Fruit fly (Drosophila melanogaster) whole organism, embryonic: ENCODE data around the gene tmod.

ENCODE experiments used
- Awh ChIP-seq: fragments of 200-800 bp; sonication (Bioruptor generic); IDR thresholded peaks from 2 replicates; pipeline ENCODE4, ENCODE4 v1.3.6; 2022; ENCODE audit warnings: missing biosample characterization, missing genetic modification characterization
- Blimp-1 ChIP-seq: fragments of 200-800 bp; sonication (Bioruptor generic); optimal IDR thresholded peaks from 3 replicates; lab custom pipeline; 2018; ENCODE audit warnings: missing biosample characterization, missing genetic modification characterization, mild to moderate bottlenecking, moderate library complexity, missing genetic modification reagents
- CG10654 ChIP-seq: fragments of 200-800 bp; sonication (Bioruptor generic); optimal IDR thresholded peaks from 2 replicates; lab custom pipeline; 2016; ENCODE audit warnings: missing biosample characterization, missing genetic modification characterization
- CG11695 ChIP-seq: fragments of 200-800 bp; sonication (Bioruptor generic); IDR thresholded peaks from 3 replicates; pipeline ENCODE4 v1.3.6; 2022; ENCODE audit warnings: missing biosample characterization, missing genetic modification characterization
- CG11723 ChIP-seq: fragments of 200-800 bp; sonication (Bioruptor generic); optimal IDR thresholded peaks from 2 replicates; lab custom pipeline; 2017; ENCODE audit warnings: missing biosample characterization, mild to moderate bottlenecking, missing genetic modification characterization
- CG12104 ChIP-seq: fragments of 200-800 bp; sonication (Bioruptor generic); optimal IDR thresholded peaks from 3 replicates; lab custom pipeline; 2016; ENCODE audit warnings: missing biosample characterization, missing genetic modification characterization
- CG1233 ChIP-seq: fragments of 200-800 bp; sonication (Bioruptor generic); optimal IDR thresholded peaks from 4 replicates; lab custom pipeline; 2018; ENCODE audit warnings: missing biosample characterization, mild to moderate bottlenecking, missing genetic modification characterization
- CG13296 ChIP-seq: fragments of 200-800 bp; sonication (Bioruptor generic); optimal IDR thresholded peaks from 3 replicates; lab custom pipeline; 2018; ENCODE audit warnings: missing biosample characterization, mild to moderate bottlenecking, missing genetic modification characterization
- CG17328 ChIP-seq: fragments of 200-800 bp; sonication (Bioruptor generic); IDR thresholded peaks from 2 replicates; pipeline ENCODE4 v1.3.6; 2022; ENCODE audit warnings: missing biosample characterization, missing genetic modification characterization
- CG17359 ChIP-seq: fragments of 200-800 bp; sonication (Bioruptor generic); optimal IDR thresholded peaks from 3 replicates; lab custom pipeline; 2018; ENCODE audit warnings: missing biosample characterization, mild to moderate bottlenecking, missing genetic modification characterization, moderate library complexity
- CG2712 ChIP-seq: fragments of 200-800 bp; optimal IDR thresholded peaks from 3 replicates; lab custom pipeline; 2019; ENCODE audit warnings: missing biosample characterization, mild to moderate bottlenecking, missing genetic modification characterization, moderate library complexity
- CG30403 ChIP-seq: fragments of 200-800 bp; sonication (Bioruptor generic); optimal IDR thresholded peaks from 3 replicates; lab custom pipeline; 2016; ENCODE audit warnings: missing biosample characterization, missing genetic modification characterization
- CG30431 ChIP-seq: fragments of 200-800 bp; sonication (Bioruptor generic); optimal IDR thresholded peaks from 2 replicates; lab custom pipeline; 2017; ENCODE audit warnings: missing biosample characterization, missing genetic modification characterization
- CG31224 ChIP-seq: fragments of 200-800 bp; sonication (Bioruptor generic); IDR thresholded peaks from 2 replicates; pipeline ENCODE4 v1.3.6; 2022; ENCODE audit warnings: missing biosample characterization, missing genetic modification characterization
- CG32532 ChIP-seq: fragments of 200-800 bp; sonication (Bioruptor generic); IDR thresholded peaks from 2 replicates; pipeline ENCODE4 v1.3.6; 2022; ENCODE audit warnings: missing biosample characterization, missing genetic modification characterization
- CG34224 ChIP-seq: fragments of 200-800 bp; sonication (Bioruptor generic); IDR thresholded peaks from 3 replicates; pipeline ENCODE4 v1.3.6; 2022; ENCODE audit warnings: missing biosample characterization, missing genetic modification characterization; ENCODE audit not compliant: partially characterized antibody
- CG6654 ChIP-seq: fragments of 200-800 bp; sonication (Bioruptor generic); optimal IDR thresholded peaks from 2 replicates; lab custom pipeline; 2017; ENCODE audit warnings: missing biosample characterization, mild to moderate bottlenecking, missing genetic modification characterization
- CG6791 ChIP-seq: fragments of 200-800 bp; sonication (Bioruptor generic); IDR thresholded peaks from 3 replicates; pipeline ENCODE4 v1.3.6; 2022; ENCODE audit warnings: missing biosample characterization, missing genetic modification characterization; ENCODE audit not compliant: partially characterized antibody
- CG7271 ChIP-seq: fragments of 200-800 bp; sonication (Bioruptor generic); optimal IDR thresholded peaks from 2 replicates; lab custom pipeline; 2018; ENCODE audit warnings: missing biosample characterization, mild to moderate bottlenecking, missing genetic modification characterization, moderate library complexity
- CG7839 ChIP-seq: fragments of 200-800 bp; sonication (Bioruptor generic); optimal IDR thresholded peaks from 3 replicates; lab custom pipeline; 2018; ENCODE audit warnings: missing biosample characterization, mild to moderate bottlenecking, missing genetic modification characterization, moderate library complexity
- CG8089 ChIP-seq: fragments of 200-800 bp; sonication (Bioruptor generic); optimal IDR thresholded peaks from 3 replicates; lab custom pipeline; 2016; ENCODE audit warnings: missing biosample characterization, missing genetic modification characterization
- D19A ChIP-seq: fragments of 200-800 bp; optimal IDR thresholded peaks from 3 replicates; lab custom pipeline; 2019; ENCODE audit warnings: missing biosample characterization, mild to moderate bottlenecking, missing genetic modification characterization, moderate library complexity
- Dad ChIP-seq: fragments of 200-800 bp; sonication (Bioruptor generic); optimal IDR thresholded peaks from 3 replicates; lab custom pipeline; 2016; ENCODE audit warnings: missing biosample characterization, missing genetic modification characterization
- E2f1 ChIP-seq: fragments of 200-800 bp; sonication (Bioruptor generic); IDR thresholded peaks from 2 replicates; pipeline ENCODE4 v1.3.6; 2022; ENCODE audit warnings: missing biosample characterization, missing genetic modification characterization
- Ets97D ChIP-seq: fragments of 200-800 bp; sonication (Bioruptor generic); optimal IDR thresholded peaks from 3 replicates; lab custom pipeline; 2016; ENCODE audit warnings: missing biosample characterization, missing genetic modification characterization
- Hmr ChIP-seq: fragments of 200-800 bp; sonication (Bioruptor generic); optimal IDR thresholded peaks from 3 replicates; lab custom pipeline; 2017; ENCODE audit warnings: mild to moderate bottlenecking, missing biosample characterization, missing genetic modification reagents, missing genetic modification characterization
- Lim3 ChIP-seq: fragments of 200-800 bp; sonication (Bioruptor generic); IDR thresholded peaks from 2 replicates; pipeline ENCODE4 v1.3.6; 2022; ENCODE audit warnings: missing biosample characterization, missing genetic modification characterization
- MTF-1 ChIP-seq: fragments of 200-800 bp; sonication (Bioruptor generic); optimal IDR thresholded peaks from 2 replicates; lab custom pipeline; 2018; ENCODE audit warnings: missing biosample characterization, mild to moderate bottlenecking, missing genetic modification characterization, borderline replicate concordance
- Meics ChIP-seq: fragments of 200-800 bp; sonication (Bioruptor generic); optimal IDR thresholded peaks from 2 replicates; lab custom pipeline; 2017; ENCODE audit warnings: missing biosample characterization, mild to moderate bottlenecking, missing genetic modification characterization
- Six4 ChIP-seq: fragments of 200-800 bp; sonication (Bioruptor generic); optimal IDR thresholded peaks from 2 replicates; lab custom pipeline; 2016; ENCODE audit warnings: missing biosample characterization, missing genetic modification characterization
- Sry-δ ChIP-seq: fragments of 200-800 bp; sonication (Bioruptor generic); optimal IDR thresholded peaks from 2 replicates; lab custom pipeline; 2016; ENCODE audit warnings: missing biosample characterization, missing genetic modification characterization
- bsh ChIP-seq, 2 experiments: fragments of 200-800 bp; sonication (Bioruptor generic); optimal IDR thresholded peaks; 2 replicates each; lab custom pipeline; 2017 to 2018; ENCODE audit warnings: mild to moderate bottlenecking in 2 of 2, missing biosample characterization in 2 of 2, missing genetic modification characterization in 2 of 2, moderate library complexity in 1 of 2
- chif ChIP-seq, 2 experiments: fragments of 200-800 bp; sonication (Bioruptor generic); optimal IDR thresholded peaks; 3 replicates each; lab custom pipeline; 2016; ENCODE audit warnings: missing biosample characterization in 2 of 2, missing genetic modification characterization in 2 of 2
- dmrt99B ChIP-seq: fragments of 200-800 bp; sonication (Bioruptor generic); optimal IDR thresholded peaks from 2 replicates; lab custom pipeline; 2018; ENCODE audit warnings: missing biosample characterization, mild to moderate bottlenecking, missing genetic modification characterization, moderate library complexity
- eyg ChIP-seq: fragments of 200-800 bp; sonication (Bioruptor generic); optimal IDR thresholded peaks from 3 replicates; lab custom pipeline; 2016; ENCODE audit warnings: missing biosample characterization, missing genetic modification characterization
- grau ChIP-seq: fragments of 200-800 bp; optimal IDR thresholded peaks from 3 replicates; lab custom pipeline; 2019; ENCODE audit warnings: missing biosample characterization, mild to moderate bottlenecking, missing genetic modification characterization, moderate library complexity
- hb ChIP-seq: fragments of 200-800 bp; sonication (Bioruptor generic); IDR thresholded peaks from 3 replicates; pipeline ENCODE4 v1.3.6; 2022; ENCODE audit warnings: missing biosample characterization, missing genetic modification characterization; ENCODE audit not compliant: partially characterized antibody
- hbn ChIP-seq: fragments of 200-800 bp; sonication (Bioruptor generic); IDR thresholded peaks from 2 replicates; pipeline ENCODE4 v1.3.6; 2022; ENCODE audit warnings: missing biosample characterization, missing genetic modification characterization; ENCODE audit not compliant: partially characterized antibody
- insv ChIP-seq, 2 experiments: fragments of 200-800 bp; sonication (Bioruptor generic); optimal IDR thresholded peaks; 3 replicates each; lab custom pipeline; 2016 to 2018; ENCODE audit warnings: missing biosample characterization in 2 of 2, missing genetic modification characterization in 2 of 2
- kah ChIP-seq: fragments of 200-800 bp; sonication (Bioruptor generic); optimal IDR thresholded peaks from 2 replicates; lab custom pipeline; 2018; ENCODE audit warnings: missing biosample characterization, mild to moderate bottlenecking, missing genetic modification characterization
- lbe ChIP-seq: fragments of 200-800 bp; sonication (Bioruptor generic); optimal IDR thresholded peaks from 2 replicates; lab custom pipeline; 2016; ENCODE audit warnings: missing biosample characterization, mild to moderate bottlenecking, missing genetic modification characterization
- oc ChIP-seq: fragments of 200-800 bp; sonication (Bioruptor generic); optimal IDR thresholded peaks from 2 replicates; lab custom pipeline; 2018; ENCODE audit warnings: missing biosample characterization, mild to moderate bottlenecking, missing genetic modification characterization, moderate library complexity
- sisA ChIP-seq: fragments of 200-800 bp; sonication (Bioruptor generic); IDR thresholded peaks from 2 replicates; pipeline ENCODE4 v1.3.6; 2022; ENCODE audit warnings: missing biosample characterization, missing genetic modification characterization
- so ChIP-seq: fragments of 200-800 bp; sonication (Bioruptor generic); IDR thresholded peaks from 3 replicates; pipeline ENCODE4 v1.3.6; 2022; ENCODE audit warnings: missing biosample characterization, missing genetic modification characterization
- sr ChIP-seq: fragments of 200-800 bp; sonication (Bioruptor generic); IDR thresholded peaks from 3 replicates; pipeline ENCODE4 v1.3.6; 2022; ENCODE audit warnings: missing biosample characterization, missing genetic modification characterization
- twi ChIP-seq: fragments of 200-800 bp; optimal IDR thresholded peaks from 2 replicates; lab custom pipeline; 2019; ENCODE audit warnings: missing biosample characterization, mild to moderate bottlenecking, missing genetic modification characterization, moderate library complexity
- zf30C ChIP-seq: fragments of 200-800 bp; sonication (Bioruptor generic); optimal IDR thresholded peaks from 3 replicates; lab custom pipeline; 2018; ENCODE audit warnings: missing biosample characterization, mild to moderate bottlenecking, missing genetic modification characterization
- zfh2 ChIP-seq: fragments of 200-800 bp; sonication (Bioruptor generic); optimal IDR thresholded peaks from 2 replicates; lab custom pipeline; 2016; ENCODE audit warnings: missing biosample characterization, missing genetic modification characterization

tmod gene

DNA sequence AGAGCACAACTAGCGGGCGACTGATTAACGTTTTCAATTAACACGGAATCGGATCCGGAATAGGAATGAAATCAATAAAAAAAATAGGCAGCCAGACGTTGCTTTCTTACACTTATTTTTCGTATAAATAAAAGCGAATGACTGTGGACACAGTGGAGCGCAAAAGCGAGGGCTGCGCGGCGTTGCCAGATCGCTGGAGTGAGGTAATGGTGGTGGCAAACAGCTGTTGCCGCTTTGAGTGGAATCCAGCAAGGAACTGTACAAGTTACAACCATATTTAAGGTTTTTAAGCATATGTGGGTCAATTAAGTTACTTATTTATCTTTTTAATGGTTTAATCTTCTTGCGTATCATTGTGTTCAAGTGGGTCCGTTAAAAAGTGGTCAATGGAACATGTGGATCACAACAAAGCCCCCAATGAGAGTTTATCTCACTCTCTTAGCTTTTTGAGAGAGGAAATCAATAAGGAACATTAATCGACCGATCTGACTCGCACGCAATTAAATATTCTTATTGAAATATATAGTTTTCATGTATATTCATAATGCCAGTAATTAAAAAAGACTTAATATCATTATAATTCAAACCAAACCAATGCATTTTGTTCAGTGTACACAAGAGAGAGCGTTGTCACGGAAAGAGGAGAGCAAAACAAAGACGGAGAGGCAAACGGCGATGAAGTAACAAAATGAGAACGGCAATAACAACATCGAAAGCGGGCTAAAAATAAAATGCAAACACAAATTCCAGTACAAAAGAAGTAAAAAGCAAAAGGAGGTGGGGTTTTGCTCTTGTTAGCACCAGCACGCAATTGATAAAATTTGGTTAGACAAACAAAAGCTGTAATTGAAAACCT lies 68.0 kb downstream of the tmod start (continued):
- TF ChIP-seq CG2712 (peak; percentile 93), CG7839 (tag; lab: Kevin White, UChicago) (peak; percentile 95), sr (GFP tag; lab: Robert Waterston, UW) (peak; percentile 81), zf30C (GFP tag; lab: Kevin White, UChicago) (peak; percentile 92), chif (GFP tag; optimal IDR thresholded peaks at IDR 0.05; lab: Kevin White, UChicago) (peak; percentile 81 to 86), twi (tag; lab: Kevin White, UChicago) (peak; percentile 70), bsh (GFP tag; optimal IDR thresholded peaks at IDR 0.05; lab: Kevin White, UChicago) (peak; percentile 16 to 92), CG6654 (GFP tag; lab: Kevin White, UChicago) (peak; percentile 76), hb (no peak), CG10654 (GFP tag; lab: Kevin White, UChicago) (peak; percentile 83), CG17359 (tag; lab: Kevin White, UChicago) (peak; percentile 93), CG13296 (peak; percentile 84), kah (GFP tag; lab: Kevin White, UChicago) (peak; percentile 70), insv (GFP tag; optimal IDR thresholded peaks at IDR 0.05; lab: Kevin White, UChicago) (peak in 1 of 2 experiments; percentile 21), CG6791 (GFP tag; lab: Robert Waterston, UW) (peak; percentile 38; the same call in 1 of the 3 replicates), Lim3 (peak; percentile 77), Meics (peak; percentile 91), CG1233 (GFP tag; lab: Kevin White, UChicago) (peak; percentile 85), Dad (GFP tag; lab: Kevin White, UChicago) (peak; percentile 86), Hmr (GFP tag; lab: Kevin White, UChicago) (peak; percentile 93), oc (peak; percentile 86), CG30431 (GFP tag; lab: Kevin White, UChicago) (peak; percentile 76), CG34224 (GFP tag; lab: Robert Waterston, UW) (no peak; the same call in 2 of the 3 replicates), CG32532 (GFP tag; lab: Robert Waterston, UW) (peak; percentile 96), Sry-δ (GFP tag; lab: Kevin White, UChicago) (peak; percentile 43), CG17328 (peak; percentile 96), CG12104 (GFP tag; lab: Kevin White, UChicago) (peak; percentile 92), sisA (GFP tag; lab: Robert Waterston, UW) (peak; percentile 89), so (peak; percentile 96), CG11723 (GFP tag; lab: Kevin White, UChicago) (peak; percentile 77), dmrt99B (tag; lab: Kevin White, UChicago) (peak; percentile 93), CG30403 (peak; percentile 95), Ets97D (GFP tag; lab: Kevin White, UChicago) (peak; percentile 42), D19A (tag; lab: Kevin White, UChicago) (peak; percentile 86), CG7271 (tag; lab: Kevin White, UChicago) (peak; percentile 24), Awh (GFP tag; lab: Robert Waterston, UW) (peak; percentile 97), MTF-1 (GFP tag; lab: Kevin White, UChicago) (peak; percentile 62), eyg (peak; percentile 72), hbn (GFP tag; lab: Robert Waterston, UW) (no peak), CG31224 (peak; percentile 81), CG11695 (peak; percentile 95), Blimp-1 (GFP tag; lab: Kevin White, UChicago) (peak; percentile 89), CG8089 (GFP tag; lab: Kevin White, UChicago) (peak; percentile 69), E2f1 (GFP tag; lab: Robert Waterston, UW) (peak; percentile 94), lbe (GFP tag; lab: Kevin White, UChicago) (peak; percentile 92), grau (tag; lab: Kevin White, UChicago) (peak; percentile 89), zfh2 (GFP tag; lab: Kevin White, UChicago) (peak; percentile 82), Six4 (GFP tag; lab: Kevin White, UChicago) (peak; percentile 90)
